Worm (Caenorhabditis elegans): ENCODE data around the gene ZK1055.6.

Gene ZK1055.6

ce11 chrV:6602556-6603062 lies at the start of gene ZK1055.6:
Gene ZK1055.6, minus strand, starts transcription at chrV:6602606.
- no peak for TF ChIP-seq T23F11.4 (GFP tag; optimal IDR thresholded peaks at IDR 0.05)
- no peak for TF ChIP-seq ets-4 (tag; optimal IDR thresholded peaks at IDR 0.05)
- no peak for TF ChIP-seq pag-3 (tag; optimal IDR thresholded peaks at IDR 0.05; ENCODE audit: borderline replicate concordance)
- TF ChIP-seq nhr-11 (tag; optimal IDR thresholded peaks at IDR 0.05): no peak
- TF ChIP-seq elt-4 (tag; optimal IDR thresholded peaks at IDR 0.05): no peak
- TF ChIP-seq zip-5 (tag; optimal IDR thresholded peaks at IDR 0.05): no peak
- TF ChIP-seq hlh-13 (GFP tag; optimal IDR thresholded peaks at IDR 0.05): no peak
- TF ChIP-seq unc-3 (GFP tag; conservative IDR thresholded peaks at IDR 0.05): no peak
- no peak for TF ChIP-seq unc-3 (tag; optimal IDR thresholded peaks at IDR 0.05)
- no peak for TF ChIP-seq rnt-1 (tag; optimal IDR thresholded peaks at IDR 0.05)
- no peak for TF ChIP-seq C08G9.2 (tag; optimal IDR thresholded peaks at IDR 0.05)
- no peak for TF ChIP-seq pha-2 (tag; optimal IDR thresholded peaks at IDR 0.05)
- TF ChIP-seq sox-2 (GFP tag; IDR thresholded peaks at IDR 0.05): no peak
- no peak for TF ChIP-seq pqm-1 (tag; optimal IDR thresholded peaks at IDR 0.05)
- no peak for TF ChIP-seq pax-1 (tag; optimal IDR thresholded peaks at IDR 0.05)
- TF ChIP-seq C38D4.7 (GFP tag; optimal IDR thresholded peaks at IDR 0.05): no peak
- no peak for TF ChIP-seq ref-2 (tag; optimal IDR thresholded peaks at IDR 0.05)

- TF ChIP-seq dmd-4 (tag; optimal IDR thresholded peaks at IDR 0.05; ENCODE audit: borderline replicate concordance) (no peak), hlh-13 (GFP tag; optimal IDR thresholded peaks at IDR 0.05) (no peak), ets-4 (tag; optimal IDR thresholded peaks at IDR 0.05) (no peak), ceh-6 (GFP tag; optimal IDR thresholded peaks at IDR 0.05) (no peak), C38D4.7 (GFP tag; optimal IDR thresholded peaks at IDR 0.05) (no peak), hlh-8 (tag; optimal IDR thresholded peaks at IDR 0.05) (no peak), pros-1 (tag; optimal IDR thresholded peaks at IDR 0.05) (no peak), tbx-2 (tag; optimal IDR thresholded peaks at IDR 0.05) (no peak), unc-42 (tag; optimal IDR thresholded peaks at IDR 0.05) (no peak), dve-1 (tag; optimal IDR thresholded peaks at IDR 0.05) (no peak), pha-4 (tag; optimal IDR thresholded peaks at IDR 0.05) (no peak), ceh-45 (GFP tag; IDR thresholded peaks at IDR 0.05) (no peak), ttx-3 (tag; optimal IDR thresholded peaks at IDR 0.05) (no peak), tbx-7 (tag; optimal IDR thresholded peaks at IDR 0.05) (no peak), ref-2 (tag; optimal IDR thresholded peaks at IDR 0.05) (no peak), elt-2 (tag; optimal IDR thresholded peaks at IDR 0.05) (no peak), ceh-22 (tag; optimal IDR thresholded peaks at IDR 0.05) (no peak), pat-9 (tag; optimal IDR thresholded peaks at IDR 0.05) (no peak), ceh-24 (tag; optimal IDR thresholded peaks at IDR 0.05) (no peak), ztf-16 (tag; optimal IDR thresholded peaks at IDR 0.05) (no peak)
Measured at ce11 chrV:6652051-6652450, 49.6 kb upstream of the ZK1055.6 start, which contains the start of gene T10H9.8. Gene T10H9.8, plus strand, starts transcription at chrV:6652351.

- TF ChIP-seq ets-4 (tag; optimal IDR thresholded peaks at IDR 0.05): no peak
- TF ChIP-seq hlh-30 (tag; optimal IDR thresholded peaks at IDR 0.05; ENCODE audit: insufficient read depth): no peak
- no peak for TF ChIP-seq ceh-31 (tag; optimal IDR thresholded peaks at IDR 0.05)
- no peak for TF ChIP-seq fkh-6 (tag; optimal IDR thresholded peaks at IDR 0.05)
- no peak for TF ChIP-seq rnt-1 (tag; optimal IDR thresholded peaks at IDR 0.05)
- no peak for TF ChIP-seq unc-3 (GFP tag; conservative IDR thresholded peaks at IDR 0.05)
- TF ChIP-seq unc-3 (tag; optimal IDR thresholded peaks at IDR 0.05): no peak
Measured at ce11 chrV:6650508-6650907, 48.1 kb upstream of the ZK1055.6 start.

ce11 chrV:6649317-6649716 lies 46.9 kb upstream of the ZK1055.6 start, which contains the start of gene T10H9.1:
Gene T10H9.1, plus strand, starts transcription at chrV:6649617.
- no peak for TF ChIP-seq K02D7.2 (tag; optimal IDR thresholded peaks at IDR 0.05)
- TF ChIP-seq ama-1 (optimal IDR thresholded peaks at IDR 0.05): no peak
- no peak for TF ChIP-seq rnt-1 (tag; optimal IDR thresholded peaks at IDR 0.05)
- TF ChIP-seq nfya-1 (tag; optimal IDR thresholded peaks at IDR 0.05): no peak
- TF ChIP-seq syd-9 (tag; optimal IDR thresholded peaks at IDR 0.05): no peak
- no peak for TF ChIP-seq pha-4 (tag; optimal IDR thresholded peaks at IDR 0.05)
- TF ChIP-seq ceh-18 (tag; optimal IDR thresholded peaks at IDR 0.05): no peak
- TF ChIP-seq tbx-7 (tag; optimal IDR thresholded peaks at IDR 0.05): no peak
- no peak for TF ChIP-seq dve-1 (tag; optimal IDR thresholded peaks at IDR 0.05)

All from whole organism, late embryonic.